Fruit fly (Drosophila melanogaster): ENCODE measurements around the gene sip2.
A peak's percentile ranks its signal among the peaks of the same experiment; 100 is the strongest.

dm6 chr2L:6922091-6922753, 41.7 kb downstream of the sip2 start:
- no peak for TF ChIP-seq CG10321 (GFP tag; IDR thresholded peaks at IDR 0.05)
- TF ChIP-seq ERR (GFP tag; optimal IDR thresholded peaks at IDR 0.05): no peak
- no peak for TF ChIP-seq schlank (tag; optimal IDR thresholded peaks at IDR 0.05)
- peak; percentile 52 for TF ChIP-seq Max (GFP tag; optimal IDR thresholded peaks at IDR 0.05)
- no peak for TF ChIP-seq Dll (GFP tag; IDR thresholded peaks at IDR 0.05; ENCODE audit: partially characterized antibody)
- peak; percentile 42 for TF ChIP-seq chn (GFP tag; optimal IDR thresholded peaks at IDR 0.05)

Measured in whole organism, embryonic.